Worm (Caenorhabditis elegans) whole organism, L4 larva: ENCODE results near the gene C34F6.1.
A peak's percentile ranks its signal among the peaks of the same experiment; 100 is the strongest.

Source experiments
- D1046.2 ChIP-seq: fragments of 200-800 bp; sonication (Bioruptor generic); IDR thresholded peaks from 2 replicates; pipeline ENCODE4 v1.3.6; 2022; ENCODE audit warnings: missing genetic modification characterization, missing compliant biosample characterization
- T26A8.4 ChIP-seq: fragments of 200-800 bp; sonication (Bioruptor generic); IDR thresholded peaks from 2 replicates; pipeline ENCODE4 v1.3.6; 2022; ENCODE audit warnings: missing genetic modification characterization, missing compliant biosample characterization
- Y105C5A.15 ChIP-seq: fragments of 200-800 bp; sonication (Bioruptor generic); IDR thresholded peaks from 2 replicates; pipeline ENCODE4 v1.3.6; 2022; ENCODE audit warnings: missing genetic modification characterization, missing compliant biosample characterization
- Y5F2A.4 ChIP-seq: fragments of 200-800 bp; sonication (Bioruptor generic); optimal IDR thresholded peaks from 2 replicates; lab custom pipeline; 2018; ENCODE audit warnings: mild to moderate bottlenecking, missing genetic modification characterization, missing compliant biosample characterization
- Y75B8A.6 ChIP-seq: fragments of 200-800 bp; sonication (Bioruptor generic); IDR thresholded peaks from 2 replicates; pipeline ENCODE4 v1.3.6; 2022; ENCODE audit warnings: missing genetic modification reagents, missing genetic modification characterization, missing compliant biosample characterization
- ZK337.2 ChIP-seq: fragments of 200-800 bp; sonication (Bioruptor generic); IDR thresholded peaks from 2 replicates; pipeline ENCODE4 v1.3.6; 2022; ENCODE audit warnings: missing genetic modification reagents, missing genetic modification characterization, missing compliant biosample characterization
- arid-1 ChIP-seq: fragments of 200-800 bp; sonication (Bioruptor generic); conservative IDR thresholded peaks from 2 replicates; pipeline ENCODE4 v1.3.6; 2022; ENCODE audit warnings: missing genetic modification reagents, missing genetic modification characterization, missing compliant biosample characterization
- ceh-20 ChIP-seq: fragments of 200-800 bp; sonication (Bioruptor generic); IDR thresholded peaks from 2 replicates; pipeline ENCODE4 v1.3.6; 2022; ENCODE audit warnings: missing genetic modification reagents, missing genetic modification characterization, missing compliant biosample characterization
- ceh-28 ChIP-seq: fragments of 150-350 bp; optimal IDR thresholded peaks from 2 replicates; lab custom pipeline; 2014; ENCODE audit warnings: missing biosample characterization, missing genetic modification reagents, missing genetic modification characterization
- ceh-32 ChIP-seq: sonication (generic microtip); optimal IDR thresholded peaks from 2 replicates; lab custom pipeline; 2016; ENCODE audit warnings: mild to moderate bottlenecking, missing genetic modification characterization, missing compliant biosample characterization; ENCODE audit not compliant: poor library complexity
- cey-2 ChIP-seq: sonication (generic microtip); optimal IDR thresholded peaks from 3 replicates; lab custom pipeline; 2017; ENCODE audit warnings: missing genetic modification characterization, mild to moderate bottlenecking, missing compliant biosample characterization, antibody characterized with exemption, borderline replicate concordance; ENCODE audit not compliant: insufficient read depth
- ctbp-1 ChIP-seq: fragments of 200-800 bp; sonication (Bioruptor generic); IDR thresholded peaks from 2 replicates; pipeline ENCODE4 v1.3.6; 2022; ENCODE audit warnings: missing genetic modification reagents, missing genetic modification characterization, missing compliant biosample characterization
- daf-12 ChIP-seq: fragments of 150-350 bp; optimal IDR thresholded peaks from 2 replicates; lab custom pipeline; 2014; ENCODE audit warnings: missing biosample characterization, missing genetic modification reagents, missing genetic modification characterization
- daf-16 ChIP-seq, 3 experiments: sonication (generic microtip); optimal IDR thresholded peaks; 2 replicates each; lab custom pipeline; 2016 to 2017; ENCODE audit warnings: missing genetic modification characterization in 3 of 3, missing genetic modification reagents in 3 of 3, mild to moderate bottlenecking in 2 of 3, missing compliant biosample characterization in 2 of 3, missing biosample characterization in 1 of 3, moderate library complexity in 1 of 3
- dmd-6 ChIP-seq: fragments of 200-800 bp; sonication (Bioruptor generic); IDR thresholded peaks from 2 replicates; pipeline ENCODE4 v1.3.6; 2022; ENCODE audit warnings: missing genetic modification reagents, missing genetic modification characterization, missing compliant biosample characterization
- duxl-1 ChIP-seq: sonication (generic microtip); optimal IDR thresholded peaks from 2 replicates; lab custom pipeline; 2016; ENCODE audit warnings: mild to moderate bottlenecking, missing genetic modification characterization, moderate library complexity, missing compliant biosample characterization; ENCODE audit not compliant: poor library complexity
- dve-1 ChIP-seq: sonication (generic microtip); optimal IDR thresholded peaks from 2 replicates; lab custom pipeline; 2017; ENCODE audit warnings: antibody characterized with exemption, mild to moderate bottlenecking, missing genetic modification characterization, missing compliant biosample characterization; ENCODE audit not compliant: insufficient read depth
- egl-43 ChIP-seq: fragments of 200-800 bp; sonication (Bioruptor generic); IDR thresholded peaks from 2 replicates; pipeline ENCODE4 v1.3.6; 2022; ENCODE audit warnings: missing genetic modification reagents, missing genetic modification characterization, missing compliant biosample characterization
- fkh-10 ChIP-seq: fragments of 150-350 bp; optimal IDR thresholded peaks from 2 replicates; lab custom pipeline; 2014; ENCODE audit warnings: missing biosample characterization, missing genetic modification reagents, missing genetic modification characterization
- fos-1 ChIP-seq: fragments of 150-350 bp; optimal IDR thresholded peaks from 2 replicates; lab custom pipeline; 2014; ENCODE audit warnings: missing biosample characterization, missing genetic modification characterization
- hlh-11 ChIP-seq: fragments of 200-800 bp; sonication (Bioruptor generic); optimal IDR thresholded peaks from 2 replicates; lab custom pipeline; 2018; ENCODE audit warnings: mild to moderate bottlenecking, missing genetic modification characterization, missing compliant biosample characterization
- hmg-1.1 ChIP-seq: fragments of 200-800 bp; sonication (Bioruptor generic); IDR thresholded peaks from 2 replicates; pipeline ENCODE4 v1.3.6; 2022; ENCODE audit warnings: missing genetic modification reagents, missing genetic modification characterization, missing compliant biosample characterization
- lim-7 ChIP-seq: fragments of 200-800 bp; sonication (Bioruptor generic); IDR thresholded peaks from 2 replicates; pipeline ENCODE4 v1.3.6; 2022; ENCODE audit warnings: missing genetic modification characterization, missing compliant biosample characterization
- lin-15B ChIP-seq: fragments of 150-350 bp; sonication (generic microtip); optimal IDR thresholded peaks from 3 replicates; lab custom pipeline; 2014; ENCODE audit warnings: missing biosample characterization, missing genetic modification characterization
- lin-38 ChIP-seq: fragments of 200-800 bp; sonication (Bioruptor generic); IDR thresholded peaks from 2 replicates; pipeline ENCODE4 v1.3.6; 2022; ENCODE audit warnings: missing genetic modification reagents, missing genetic modification characterization, missing compliant biosample characterization
- lir-3 ChIP-seq: sonication (generic microtip); optimal IDR thresholded peaks from 2 replicates; lab custom pipeline; 2016; ENCODE audit warnings: mild to moderate bottlenecking, missing genetic modification characterization, missing compliant biosample characterization
- madf-5 ChIP-seq, 2 experiments: fragments of 200-800 bp; sonication (Bioruptor generic); IDR thresholded peaks; 2 replicates each; pipeline ENCODE4 v1.3.6; 2022; ENCODE audit warnings: missing compliant biosample characterization in 2 of 2, missing genetic modification characterization in 2 of 2
- madf-9 ChIP-seq: fragments of 200-800 bp; sonication (Bioruptor generic); conservative IDR thresholded peaks from 2 replicates; pipeline ENCODE4 v1.3.6; 2022; ENCODE audit warnings: missing genetic modification reagents, missing genetic modification characterization, missing compliant biosample characterization
- mdt-29 ChIP-seq: fragments of 200-800 bp; sonication (Bioruptor generic); IDR thresholded peaks from 2 replicates; pipeline ENCODE4 v1.3.6; 2022; ENCODE audit warnings: missing genetic modification reagents, missing genetic modification characterization, missing compliant biosample characterization
- mxl-3 ChIP-seq: fragments of 200-800 bp; sonication (Bioruptor generic); optimal IDR thresholded peaks from 2 replicates; lab custom pipeline; 2018; ENCODE audit warnings: mild to moderate bottlenecking, missing genetic modification characterization, missing compliant biosample characterization
- nhr-237 ChIP-seq: sonication (generic microtip); optimal IDR thresholded peaks from 2 replicates; lab custom pipeline; 2017; ENCODE audit warnings: missing biosample characterization, missing genetic modification characterization
- nhr-41 ChIP-seq: fragments of 200-800 bp; sonication (Bioruptor generic); IDR thresholded peaks from 2 replicates; pipeline ENCODE4 v1.3.6; 2022; ENCODE audit warnings: missing genetic modification reagents, missing genetic modification characterization, missing compliant biosample characterization
- nhr-42 ChIP-seq: fragments of 200-800 bp; sonication (Bioruptor generic); IDR thresholded peaks from 2 replicates; pipeline ENCODE4 v1.3.6; 2022; ENCODE audit warnings: missing genetic modification characterization, missing compliant biosample characterization
- nhr-48 ChIP-seq: sonication (generic microtip); optimal IDR thresholded peaks from 2 replicates; lab custom pipeline; 2016; ENCODE audit warnings: mild to moderate bottlenecking, missing genetic modification characterization, missing compliant biosample characterization
- nhr-6 ChIP-seq: fragments of 150-350 bp; optimal IDR thresholded peaks from 2 replicates; lab custom pipeline; 2014; ENCODE audit warnings: missing biosample characterization, missing genetic modification characterization
- nhr-77 ChIP-seq: fragments of 150-350 bp; optimal IDR thresholded peaks from 2 replicates; lab custom pipeline; 2014; ENCODE audit warnings: missing biosample characterization, missing genetic modification characterization
- pha-4 ChIP-seq, 2 experiments: fragments of 150-350 bp in 1 of 2; fragments of 200-800 bp in 1 of 2; sonication (Bioruptor generic) in 1 of 2; IDR thresholded peaks in 1 of 2; optimal IDR thresholded peaks in 1 of 2; 2 replicates each; pipeline versions ENCODE4 v1.3.6 to Lab custom; 2014 to 2022; ENCODE audit warnings: missing genetic modification characterization in 2 of 2, missing genetic modification reagents in 2 of 2, missing biosample characterization in 1 of 2, missing compliant biosample characterization in 1 of 2
- php-3 ChIP-seq: fragments of 200-800 bp; sonication (Bioruptor generic); IDR thresholded peaks from 2 replicates; pipeline ENCODE4 v1.3.6; 2022; ENCODE audit warnings: missing genetic modification reagents, missing genetic modification characterization, missing compliant biosample characterization
- set-16 ChIP-seq: fragments of 200-800 bp; sonication (Bioruptor generic); IDR thresholded peaks from 2 replicates; pipeline ENCODE4 v1.3.6; 2022; ENCODE audit warnings: missing genetic modification reagents, missing genetic modification characterization, missing compliant biosample characterization
- snpc-1.2 ChIP-seq: fragments of 200-800 bp; sonication (Bioruptor generic); IDR thresholded peaks from 2 replicates; pipeline ENCODE4 v1.3.6; 2022; ENCODE audit warnings: missing genetic modification reagents, missing genetic modification characterization, missing compliant biosample characterization
- snpc-4 ChIP-seq: fragments of 150-350 bp; optimal IDR thresholded peaks from 2 replicates; lab custom pipeline; 2014; ENCODE audit warnings: missing biosample characterization, missing genetic modification characterization
- tra-1 ChIP-seq: fragments of 200-800 bp; sonication (Bioruptor generic); IDR thresholded peaks from 2 replicates; pipeline ENCODE4 v1.3.6; 2022; ENCODE audit warnings: missing genetic modification reagents, missing genetic modification characterization, missing compliant biosample characterization
- unc-130 ChIP-seq: sonication (generic microtip); optimal IDR thresholded peaks from 2 replicates; lab custom pipeline; 2016; ENCODE audit warnings: missing genetic modification reagents, missing genetic modification characterization, missing compliant biosample characterization
- unc-39 ChIP-seq: sonication (generic microtip); optimal IDR thresholded peaks from 2 replicates; lab custom pipeline; 2017; ENCODE audit warnings: missing biosample characterization, missing genetic modification characterization
- unc-62 ChIP-seq, 3 experiments: fragments of 150-350 bp in 1 of 3; sonication (generic microtip); optimal IDR thresholded peaks in 2 of 3; peaks in 1 of 3; 1 replicate in 1 of 3; 2 replicates in 2 of 3; lab custom pipeline; 2014 to 2017; ENCODE audit warnings: missing biosample characterization in 3 of 3, missing genetic modification characterization in 3 of 3, missing genetic modification reagents in 3 of 3, missing genotype in 1 of 3
- zip-11 ChIP-seq: fragments of 200-800 bp; sonication (Bioruptor generic); IDR thresholded peaks from 2 replicates; pipeline ENCODE4 v1.3.6; 2022; ENCODE audit warnings: missing genetic modification characterization, missing compliant biosample characterization
- zip-2 ChIP-seq: fragments of 150-350 bp; optimal IDR thresholded peaks from 2 replicates; lab custom pipeline; 2014; ENCODE audit warnings: missing biosample characterization, missing genetic modification characterization

The C34F6.1 gene

ce11 chrX:11206953-11207352 lies 10.3 kb upstream of the C34F6.1 start, which contains the start of gene hst-2 (continued):
- peak; percentile 93 for TF ChIP-seq T26A8.4 (GFP tag; lab: Robert Waterston, UW)
- no peak for TF ChIP-seq snpc-1.2 (GFP tag; lab: Robert Waterston, UW)
- no peak for TF ChIP-seq D1046.2 (GFP tag; lab: Robert Waterston, UW)
- no peak for TF ChIP-seq lin-15B (tag; lab: Kevin White, UChicago)
- peak; percentile 80; the same call in 1 of the 2 replicates for TF ChIP-seq tra-1 (GFP tag; lab: Robert Waterston, UW)
- peak; percentile 87 for TF ChIP-seq dmd-6
- no peak for TF ChIP-seq ceh-28
- no peak for TF ChIP-seq cey-2 (tag; lab: Kevin White, UChicago)
- peak; percentile 89 for TF ChIP-seq hlh-11 (tag; lab: Kevin White, UChicago)
- peak; percentile 78 for TF ChIP-seq nhr-48 (tag; lab: Kevin White, UChicago)
- peak; percentile 68; the same call in 1 of the 2 replicates for TF ChIP-seq mdt-29 (GFP tag; lab: Robert Waterston, UW)
- TF ChIP-seq fkh-10 (GFP tag; lab: Kevin White, UChicago), result peak; percentile 59
- peak; percentile 80 for TF ChIP-seq nhr-42
- no peak for TF ChIP-seq nhr-237
- TF ChIP-seq Y75B8A.6 (GFP tag; lab: Robert Waterston, UW), result no peak
- no peak for TF ChIP-seq lim-7
- no peak for TF ChIP-seq madf-5 (GFP tag; IDR thresholded peaks at IDR 0.05; lab: Robert Waterston, UW)
- TF ChIP-seq Y5F2A.4 (GFP tag; lab: Kevin White, UChicago), result no peak
- peak; percentile 8 for TF ChIP-seq zip-2
- peak; percentile 66; the same call in 1 of the 2 replicates for TF ChIP-seq egl-43 (GFP tag; lab: Robert Waterston, UW)
- peak; percentile 56 for TF ChIP-seq nhr-6
- peak; percentile 75 for TF ChIP-seq lin-38 (GFP tag; lab: Robert Waterston, UW)
- TF ChIP-seq arid-1 (GFP tag; lab: Robert Waterston, UW), result peak; percentile 73
- TF ChIP-seq Y105C5A.15 (GFP tag; lab: Robert Waterston, UW), result no peak
- TF ChIP-seq unc-130 (GFP tag; lab: Kevin White, UChicago), result no peak
- TF ChIP-seq lir-3 (tag; lab: Kevin White, UChicago), result no peak
- TF ChIP-seq mxl-3 (GFP tag; lab: Kevin White, UChicago), result peak; percentile 45

- TF ChIP-seq ceh-32 (no peak), hlh-11 (tag; lab: Kevin White, UChicago) (peak; percentile 14), ctbp-1 (no peak), nhr-77 (tag; lab: Kevin White, UChicago) (peak; percentile 12), ceh-20 (no peak), set-16 (GFP tag; lab: Robert Waterston, UW) (no peak), madf-9 (GFP tag; lab: Robert Waterston, UW) (no peak), fos-1 (tag; lab: Kevin White, UChicago) (no peak), daf-12 (tag; lab: Kevin White, UChicago) (no peak), unc-39 (tag; lab: Kevin White, UChicago) (no peak), nhr-237 (no peak), php-3 (GFP tag; lab: Robert Waterston, UW) (0 out of 2 replicates have a peak, but pooled peaks have one; percentile 35), arid-1 (GFP tag; lab: Robert Waterston, UW) (no peak), Y105C5A.15 (GFP tag; lab: Robert Waterston, UW) (no peak), nhr-41 (no peak), zip-11 (GFP tag; lab: Robert Waterston, UW) (no peak), dve-1 (peak; percentile 64), unc-62 (GFP tag; optimal IDR thresholded peaks at IDR 0.05 in 1 of 2; lab: Kevin White, UChicago) (no peak), unc-62 (tag; optimal IDR thresholded peaks at IDR 0.05; lab: Kevin White, UChicago) (no peak), duxl-1 (tag; lab: Kevin White, UChicago) (no peak), daf-16 (GFP tag; optimal IDR thresholded peaks at IDR 0.05; lab: Kevin White, UChicago) (no peak), daf-16 (tag; optimal IDR thresholded peaks at IDR 0.05; lab: Kevin White, UChicago) (peak; percentile 72), nhr-48 (tag; lab: Kevin White, UChicago) (no peak), ceh-28 (no peak), unc-130 (GFP tag; lab: Kevin White, UChicago) (no peak), pha-4 (GFP tag; IDR thresholded peaks at IDR 0.05; lab: Robert Waterston, UW) (no peak), pha-4 (tag; optimal IDR thresholded peaks at IDR 0.05; lab: Kevin White, UChicago) (no peak), ZK337.2 (no peak), hmg-1.1 (GFP tag; lab: Robert Waterston, UW) (no peak), snpc-4 (no peak), tra-1 (GFP tag; lab: Robert Waterston, UW) (no peak)
These were observed 7.1 kb upstream of the C34F6.1 start, which contains the start of gene C34F6.11 for ce11 chrX:11203773-11204172. Gene C34F6.11, minus strand, starts transcription at chrX:11203932.
